Worm (Caenorhabditis elegans) whole organism, early embryonic: ENCODE data around the gene srz-97.

ENCODE experiments used
- B0310.2 ChIP-seq: sonication (generic microtip); optimal IDR thresholded peaks from 2 replicates; lab custom pipeline; 2016; ENCODE audit warnings: mild to moderate bottlenecking, missing genetic modification characterization, missing compliant biosample characterization
- F13C5.2 ChIP-seq: sonication (generic microtip); optimal IDR thresholded peaks from 2 replicates; lab custom pipeline; 2017; ENCODE audit warnings: mild to moderate bottlenecking, missing genetic modification characterization, inconsistent platforms, missing compliant biosample characterization
- aly-1 ChIP-seq: sonication (generic microtip); optimal IDR thresholded peaks from 2 replicates; lab custom pipeline; 2016; ENCODE audit warnings: missing genetic modification characterization, missing compliant biosample characterization
- ama-1 ChIP-seq: fragments of 150-350 bp; optimal IDR thresholded peaks from 2 replicates; lab custom pipeline; 2014
- ceh-13 ChIP-seq: fragments of 200-800 bp; sonication (Bioruptor generic); optimal IDR thresholded peaks from 2 replicates; lab custom pipeline; 2018; ENCODE audit warnings: mild to moderate bottlenecking, missing genetic modification characterization, missing compliant biosample characterization
- ceh-36 ChIP-seq: sonication (generic microtip); optimal IDR thresholded peaks from 2 replicates; lab custom pipeline; 2016; ENCODE audit warnings: missing genetic modification characterization, inconsistent platforms, missing compliant biosample characterization
- ets-7 ChIP-seq: sonication (generic microtip); optimal IDR thresholded peaks from 2 replicates; lab custom pipeline; 2016; ENCODE audit warnings: missing genotype, missing genetic modification characterization, missing compliant biosample characterization
- flt-1 ChIP-seq: fragments of 200-800 bp; sonication (Bioruptor generic); IDR thresholded peaks from 2 replicates; pipeline ENCODE4 v1.3.6; 2022; ENCODE audit warnings: missing genetic modification characterization, missing compliant biosample characterization
- hmbx-1 ChIP-seq: sonication (generic microtip); optimal IDR thresholded peaks from 2 replicates; lab custom pipeline; 2016; ENCODE audit warnings: mild to moderate bottlenecking, missing genetic modification characterization, missing compliant biosample characterization
- hmg-4 ChIP-seq: fragments of 200-800 bp; sonication (Bioruptor generic); optimal IDR thresholded peaks from 2 replicates; lab custom pipeline; 2018; ENCODE audit warnings: mild to moderate bottlenecking, missing genetic modification characterization, missing compliant biosample characterization
- hnd-1 ChIP-seq: sonication (generic microtip); optimal IDR thresholded peaks from 2 replicates; lab custom pipeline; 2016; ENCODE audit warnings: missing genetic modification characterization, missing compliant biosample characterization
- pes-1 ChIP-seq: fragments of 200-800 bp; sonication (Bioruptor generic); IDR thresholded peaks from 2 replicates; pipeline ENCODE4 v1.3.6; 2022; ENCODE audit warnings: missing genetic modification reagents, missing genetic modification characterization, missing compliant biosample characterization
- scrt-1 ChIP-seq: fragments of 200-800 bp; sonication (Bioruptor generic); IDR thresholded peaks from 2 replicates; pipeline ENCODE4 v1.3.6; 2022; ENCODE audit warnings: missing genetic modification characterization, missing compliant biosample characterization
- sea-1 ChIP-seq: fragments of 200-800 bp; sonication (Bioruptor generic); conservative IDR thresholded peaks from 2 replicates; pipeline ENCODE4 v1.3.6; 2022; ENCODE audit warnings: missing genetic modification characterization, missing compliant biosample characterization
- tbx-11 ChIP-seq: fragments of 200-800 bp; sonication (Bioruptor generic); IDR thresholded peaks from 2 replicates; pipeline ENCODE4 v1.3.6; 2022; ENCODE audit warnings: missing genetic modification characterization, missing compliant biosample characterization
- tbx-37 ChIP-seq: fragments of 200-800 bp; sonication (Bioruptor generic); conservative IDR thresholded peaks from 2 replicates; pipeline ENCODE4 v1.3.6; 2022; ENCODE audit warnings: missing genetic modification reagents, missing genetic modification characterization, missing compliant biosample characterization
- tra-4 ChIP-seq: sonication (generic microtip); optimal IDR thresholded peaks from 2 replicates; lab custom pipeline; 2017; ENCODE audit warnings: missing genetic modification characterization, missing compliant biosample characterization

The srz-97 gene

DNA sequence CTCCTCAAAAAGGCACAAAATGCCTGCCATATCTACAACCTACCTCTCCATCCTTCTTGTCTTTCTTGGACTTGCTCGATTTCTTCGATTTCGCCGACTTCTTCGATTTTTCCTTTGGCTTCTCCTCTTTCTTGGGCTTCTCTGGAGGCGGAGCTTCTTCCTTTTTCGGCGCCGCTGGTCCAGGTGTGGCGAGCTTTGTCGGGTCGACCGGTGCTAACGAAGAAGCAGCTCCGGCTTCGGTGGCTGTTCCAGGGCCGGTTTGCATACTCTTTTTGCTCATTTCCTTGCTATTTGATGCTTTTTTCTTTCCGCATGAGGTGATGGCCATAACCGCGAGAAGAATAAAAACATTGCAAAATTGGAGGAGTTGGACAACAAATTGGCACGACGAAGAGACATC lies 12.5 kb upstream of the srz-97 start:
- TF ChIP-seq tra-4 (tag; lab: Kevin White, UChicago), result no peak
- no peak for TF ChIP-seq flt-1 (GFP tag; lab: Robert Waterston, UW)
- no peak for TF ChIP-seq hmbx-1 (tag; lab: Kevin White, UChicago)
- TF ChIP-seq ets-7 (tag; lab: Kevin White, UChicago), result no peak
- no peak for TF ChIP-seq B0310.2 (tag; lab: Kevin White, UChicago)
- no peak for TF ChIP-seq tbx-37 (GFP tag; lab: Robert Waterston, UW)
- TF ChIP-seq hmg-4 (GFP tag; lab: Kevin White, UChicago), result no peak
- TF ChIP-seq hnd-1 (tag; lab: Kevin White, UChicago), result no peak
- TF ChIP-seq scrt-1 (GFP tag; lab: Robert Waterston, UW), result no peak
- TF ChIP-seq aly-1, result no peak
- no peak for TF ChIP-seq ama-1
- no peak for TF ChIP-seq sea-1 (GFP tag; lab: Robert Waterston, UW)

ce11 chrV:14478979-14479378 lies 10.9 kb upstream of the srz-97 start, which contains the start of gene clec-55:
Gene clec-55, plus strand, starts transcription at chrV:14479279.
- TF ChIP-seq aly-1, result no peak
- no peak for TF ChIP-seq scrt-1 (GFP tag; lab: Robert Waterston, UW)

DNA sequence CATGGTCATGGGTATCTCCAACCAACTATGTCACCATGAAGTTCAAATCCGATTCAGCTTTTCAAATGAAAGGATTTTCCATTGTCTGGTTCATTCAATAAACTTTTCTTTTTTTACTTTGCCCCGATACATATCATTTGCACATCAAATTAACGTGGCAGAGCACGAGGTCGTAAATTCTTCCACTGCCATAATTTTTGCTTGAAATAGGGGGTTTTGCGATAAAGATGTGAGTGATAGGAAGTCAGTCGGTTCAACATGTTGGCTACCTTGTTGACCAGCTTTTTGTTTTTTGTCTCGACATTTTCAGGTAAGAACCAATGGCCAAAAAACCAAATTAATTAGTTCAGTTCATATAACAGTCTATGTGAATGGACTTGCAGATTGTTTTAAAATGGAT lies 8.6 kb upstream of the srz-97 start, which contains the start of gene clec-54:
TSS of gene clec-54 (plus strand) at position 224 of the 400 bp plus-strand sequence.
- TF ChIP-seq tbx-37 (GFP tag; lab: Robert Waterston, UW) (no peak), hmbx-1 (tag; lab: Kevin White, UChicago) (no peak), ceh-36 (tag; lab: Kevin White, UChicago) (no peak), tbx-11 (GFP tag; lab: Robert Waterston, UW) (no peak), ama-1 (no peak), ets-7 (tag; lab: Kevin White, UChicago) (no peak), B0310.2 (tag; lab: Kevin White, UChicago) (no peak), hmg-4 (GFP tag; lab: Kevin White, UChicago) (no peak), tra-4 (tag; lab: Kevin White, UChicago) (no peak)

ce11 chrV:14474099-14474498 lies 6.1 kb upstream of the srz-97 start, which contains the start of gene clec-56:
Gene clec-56, plus strand, starts transcription at chrV:14474399.
- TF ChIP-seq ceh-13 (GFP tag; lab: Kevin White, UChicago), result no peak
- no peak for TF ChIP-seq tbx-37 (GFP tag; lab: Robert Waterston, UW)
- no peak for TF ChIP-seq flt-1 (GFP tag; lab: Robert Waterston, UW)
- no peak for TF ChIP-seq tbx-11 (GFP tag; lab: Robert Waterston, UW)
- TF ChIP-seq tra-4 (tag; lab: Kevin White, UChicago), result no peak

DNA sequence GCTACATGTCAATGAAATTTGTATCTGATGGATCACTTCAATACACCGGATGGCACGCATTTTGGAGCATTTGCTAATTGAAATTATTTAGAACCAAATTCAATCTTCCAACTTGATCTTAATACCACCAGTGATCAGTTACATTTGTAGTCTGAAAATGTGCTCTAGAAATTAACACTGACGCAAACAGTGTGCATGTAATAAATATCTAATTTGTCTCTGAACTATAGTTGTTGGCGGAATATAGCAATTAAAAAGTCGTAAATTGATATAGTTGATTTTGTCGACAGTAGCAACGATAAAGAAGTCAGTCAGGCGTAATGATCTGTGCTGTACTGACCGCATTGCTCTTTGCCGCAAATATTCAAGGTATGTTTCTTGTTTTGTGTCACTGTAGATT lies 4.2 kb upstream of the srz-97 start, which contains the start of gene clec-227:
TSS of gene clec-227 (plus strand) at position 301 of the 400 bp plus-strand sequence.
- no peak for TF ChIP-seq pes-1 (GFP tag; lab: Robert Waterston, UW)
- TF ChIP-seq hmbx-1 (tag; lab: Kevin White, UChicago), result no peak
- TF ChIP-seq hnd-1 (tag; lab: Kevin White, UChicago), result no peak
- TF ChIP-seq ama-1, result no peak
- no peak for TF ChIP-seq scrt-1 (GFP tag; lab: Robert Waterston, UW)
- no peak for TF ChIP-seq sea-1 (GFP tag; lab: Robert Waterston, UW)
- TF ChIP-seq tbx-11 (GFP tag; lab: Robert Waterston, UW), result no peak
- no peak for TF ChIP-seq ceh-36 (tag; lab: Kevin White, UChicago)
- no peak for TF ChIP-seq ets-7 (tag; lab: Kevin White, UChicago)
- no peak for TF ChIP-seq tbx-37 (GFP tag; lab: Robert Waterston, UW)
- TF ChIP-seq hmg-4 (GFP tag; lab: Kevin White, UChicago), result no peak
- TF ChIP-seq tra-4 (tag; lab: Kevin White, UChicago), result no peak
- TF ChIP-seq aly-1, result no peak
- TF ChIP-seq ceh-13 (GFP tag; lab: Kevin White, UChicago), result no peak
- TF ChIP-seq F13C5.2 (tag; lab: Kevin White, UChicago), result no peak

- TF ChIP-seq tra-4 (tag; lab: Kevin White, UChicago), result no peak
- TF ChIP-seq B0310.2 (tag; lab: Kevin White, UChicago), result no peak
- no peak for TF ChIP-seq hmg-4 (GFP tag; lab: Kevin White, UChicago)
- no peak for TF ChIP-seq tbx-37 (GFP tag; lab: Robert Waterston, UW)
- TF ChIP-seq tbx-11 (GFP tag; lab: Robert Waterston, UW), result no peak
- TF ChIP-seq ceh-36 (tag; lab: Kevin White, UChicago), result no peak
- no peak for TF ChIP-seq pes-1 (GFP tag; lab: Robert Waterston, UW)
- no peak for TF ChIP-seq F13C5.2 (tag; lab: Kevin White, UChicago)
- TF ChIP-seq hnd-1 (tag; lab: Kevin White, UChicago), result no peak
- no peak for TF ChIP-seq ceh-13 (GFP tag; lab: Kevin White, UChicago)
- no peak for TF ChIP-seq flt-1 (GFP tag; lab: Robert Waterston, UW)
- no peak for TF ChIP-seq ets-7 (tag; lab: Kevin White, UChicago)
- TF ChIP-seq hmbx-1 (tag; lab: Kevin White, UChicago), result no peak
- TF ChIP-seq ama-1, result no peak
- TF ChIP-seq aly-1, result no peak
- no peak for TF ChIP-seq sea-1 (GFP tag; lab: Robert Waterston, UW)
- TF ChIP-seq scrt-1 (GFP tag; lab: Robert Waterston, UW), result no peak
These were observed 885 bp upstream of the srz-97 start, which contains the start of gene clec-57 for ce11 chrV:14468931-14469330. Gene clec-57, plus strand, starts transcription at chrV:14469231.

DNA sequence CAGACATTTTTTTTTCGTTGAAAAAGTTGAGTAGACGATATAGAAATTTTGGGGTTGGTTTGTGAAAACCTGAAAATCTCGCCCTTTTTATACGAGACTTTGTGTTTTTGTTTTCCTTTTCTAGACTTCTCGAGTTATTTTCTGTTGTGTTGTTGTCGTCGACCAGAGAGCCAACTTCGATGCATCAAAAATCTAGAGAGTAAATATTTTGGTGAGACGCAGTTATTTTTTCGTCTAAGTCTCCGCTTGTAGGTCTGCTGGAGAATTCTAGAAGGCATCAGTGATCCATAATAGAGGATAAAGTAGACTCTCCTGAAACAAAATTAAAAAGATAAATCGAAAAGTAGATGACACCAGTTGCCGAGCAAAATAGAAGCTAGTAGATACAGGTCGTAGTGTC lies 3.7 kb downstream of the srz-97 start, which contains the start of gene F08H9.4:
TSS of gene F08H9.4 (minus strand) at position 61 of the 400 bp plus-strand sequence.
- no peak for TF ChIP-seq hmbx-1 (tag; lab: Kevin White, UChicago)
- no peak for TF ChIP-seq tbx-11 (GFP tag; lab: Robert Waterston, UW)
- no peak for TF ChIP-seq ceh-36 (tag; lab: Kevin White, UChicago)
- TF ChIP-seq tra-4 (tag; lab: Kevin White, UChicago), result no peak
- no peak for TF ChIP-seq hmg-4 (GFP tag; lab: Kevin White, UChicago)
